Worm (Caenorhabditis elegans): ENCODE data around the gene F21D12.2.

- TF ChIP-seq lin-39 (tag; optimal IDR thresholded peaks at IDR 0.05) (no peak), ama-1 (optimal IDR thresholded peaks at IDR 0.05) (no peak), dve-1 (tag; optimal IDR thresholded peaks at IDR 0.05; ENCODE audit: insufficient read depth) (no peak), mdl-1 (tag; optimal IDR thresholded peaks at IDR 0.05) (no peak), lin-13 (GFP tag; optimal IDR thresholded peaks at IDR 0.05) (no peak), daf-12 (tag; optimal IDR thresholded peaks at IDR 0.05) (no peak), duxl-1 (tag; optimal IDR thresholded peaks at IDR 0.05; ENCODE audit: poor library complexity) (no peak), egl-27 (tag; optimal IDR thresholded peaks at IDR 0.05) (no peak), ZK337.2 (GFP tag; IDR thresholded peaks at IDR 0.05) (no peak), mep-1 (tag; optimal IDR thresholded peaks at IDR 0.05) (no peak), nhr-77 (tag; optimal IDR thresholded peaks at IDR 0.05) (no peak)
Observed at ce11 chrII:7356773-7357172, 39.2 kb downstream of the F21D12.2 start.
